Worm (Caenorhabditis elegans): ENCODE measurements around the gene exc-13.

The exc-13 gene

DNA sequence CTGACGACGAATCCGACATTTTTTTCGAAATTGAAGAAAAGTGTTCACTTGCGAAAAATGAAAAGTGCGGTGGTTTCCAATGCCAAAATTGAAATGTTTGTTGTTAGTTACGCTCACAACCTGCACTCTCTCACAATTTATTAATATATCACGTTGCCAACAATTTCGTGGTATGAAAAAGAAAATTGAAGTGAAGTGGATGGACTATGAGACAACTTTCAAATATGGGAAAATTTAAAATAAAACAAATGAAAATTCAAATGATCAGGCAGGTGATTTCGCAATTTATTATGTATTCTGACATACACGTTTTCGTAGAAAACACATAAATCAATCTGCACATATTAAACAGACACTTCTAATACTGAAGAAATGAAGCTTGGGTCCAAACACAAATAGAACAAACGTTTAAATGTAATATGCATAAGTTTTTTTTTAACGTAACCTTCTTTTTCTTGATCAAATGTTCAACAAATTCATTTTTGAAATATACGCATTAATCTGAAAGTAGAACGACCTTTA is 21.1 kb downstream of the exc-13 start, which contains the start of gene srp-6 (continued):
- TF ChIP-seq snu-23 (GFP tag; optimal IDR thresholded peaks at IDR 0.05) (no peak), tlp-1 (tag; optimal IDR thresholded peaks at IDR 0.05) (no peak), pag-3 (tag; optimal IDR thresholded peaks at IDR 0.05; ENCODE audit: borderline replicate concordance, insufficient read depth) (no peak), C34B4.2 (tag; optimal IDR thresholded peaks at IDR 0.05) (no peak), isw-1 (GFP tag; IDR thresholded peaks at IDR 0.05) (no peak), sox-4 (tag; optimal IDR thresholded peaks at IDR 0.05) (no peak), ztf-11 (tag; optimal IDR thresholded peaks at IDR 0.05) (no peak), C16A3.4 (tag; optimal IDR thresholded peaks at IDR 0.05) (no peak), vab-15 (tag; optimal IDR thresholded peaks at IDR 0.05) (no peak), sptf-1 (tag; optimal IDR thresholded peaks at IDR 0.05) (no peak), fkh-8 (tag; optimal IDR thresholded peaks at IDR 0.05) (peak; percentile 42), nhr-71 (tag; optimal IDR thresholded peaks at IDR 0.05) (peak; percentile 47), xbp-1 (tag; optimal IDR thresholded peaks at IDR 0.05) (no peak), ceh-63 (GFP tag; optimal IDR thresholded peaks at IDR 0.05) (no peak), ceh-90 (tag; optimal IDR thresholded peaks at IDR 0.05) (no peak), pax-3 (tag; optimal IDR thresholded peaks at IDR 0.05) (no peak), nhr-85 (tag) (no peak), lin-14 (GFP tag; optimal IDR thresholded peaks at IDR 0.05) (peak; percentile 37), lin-35 (GFP tag; optimal IDR thresholded peaks at IDR 0.05) (no peak), F16B12.6 (tag; optimal IDR thresholded peaks at IDR 0.05) (no peak)

DNA sequence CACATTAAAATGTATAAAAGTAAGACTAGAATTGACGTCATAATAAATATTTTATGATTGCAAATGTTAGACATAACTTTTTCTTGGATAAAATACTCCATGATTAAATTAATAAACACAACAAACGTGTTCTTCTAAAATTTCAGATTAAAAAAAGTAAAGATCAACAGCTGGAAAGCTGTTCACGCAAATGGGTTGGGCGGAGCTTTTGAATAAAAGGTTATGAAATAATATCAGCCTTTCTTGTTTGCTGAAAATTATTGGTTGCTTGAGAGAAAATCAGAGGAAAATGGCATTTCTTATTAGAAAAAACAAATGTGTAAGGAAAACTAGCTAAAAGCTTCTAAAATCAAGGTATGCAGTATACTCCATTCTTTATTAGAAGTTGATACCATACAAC is 22.7 kb downstream of the exc-13 start, which contains the start of gene C02H6.3:
C02H6.3 (minus strand) TSS at position 101 of the 400 bp plus-strand sequence.
- TF ChIP-seq ces-1 (GFP tag; optimal IDR thresholded peaks at IDR 0.05): no peak

DNA sequence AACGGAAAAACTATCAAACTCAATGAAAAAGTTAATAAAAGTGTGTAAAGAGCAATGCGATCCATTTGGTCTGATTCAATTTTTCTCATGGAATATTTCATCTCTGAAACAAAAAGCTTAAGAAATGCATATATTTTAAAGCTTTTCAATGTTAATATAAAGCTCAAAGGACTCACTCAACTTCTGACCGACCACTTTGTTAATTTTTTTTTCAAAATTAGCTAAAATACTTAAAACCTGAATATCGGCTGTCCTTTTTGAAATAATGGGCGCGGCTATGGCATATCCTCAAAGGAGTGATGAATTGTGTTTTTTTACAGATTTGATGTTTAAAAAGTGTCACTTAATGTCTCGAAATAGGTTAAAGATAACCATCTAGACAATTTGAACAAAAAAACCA is 24.7 kb downstream of the exc-13 start, which contains the start of gene C02H6.1:
C02H6.1 (minus strand) TSS at position 101 of the 400 bp plus-strand sequence.
- no peak for TF ChIP-seq snpc-4 (tag; optimal IDR thresholded peaks at IDR 0.05)

DNA sequence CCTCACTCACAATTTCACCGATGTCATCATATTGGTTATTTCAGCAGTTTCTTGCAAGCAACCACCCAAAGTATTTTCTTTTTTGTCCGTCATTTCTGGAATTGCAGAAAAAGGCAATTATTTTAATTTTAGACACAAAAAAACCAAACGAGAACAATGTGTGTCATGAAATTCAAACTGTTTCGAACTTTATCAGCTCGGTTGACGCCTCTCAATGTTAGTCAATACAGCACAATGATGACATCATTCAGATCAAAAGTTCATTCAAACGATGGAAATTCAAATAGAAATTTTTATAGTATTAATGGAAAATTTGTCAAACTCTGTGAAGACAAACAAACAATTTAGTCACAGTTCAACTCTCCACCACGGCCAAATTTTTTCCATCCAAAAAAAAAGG is 26.9 kb downstream of the exc-13 start, which contains the start of gene fbxa-105:
fbxa-105 (minus strand) TSS at position 97 of the 400 bp plus-strand sequence.
- TF ChIP-seq vab-15 (tag; optimal IDR thresholded peaks at IDR 0.05): no peak
- TF ChIP-seq nhr-76 (tag; optimal IDR thresholded peaks at IDR 0.05): no peak
- peak; percentile 3 for TF ChIP-seq elt-2 (tag; optimal IDR thresholded peaks at IDR 0.05)
- no peak for TF ChIP-seq dpl-1 (GFP tag; optimal IDR thresholded peaks at IDR 0.05)
- TF ChIP-seq lin-15B (tag; optimal IDR thresholded peaks at IDR 0.05): no peak
- TF ChIP-seq sox-4 (tag; optimal IDR thresholded peaks at IDR 0.05): no peak
- TF ChIP-seq ztf-4 (tag; optimal IDR thresholded peaks at IDR 0.05): no peak
- no peak for TF ChIP-seq nhr-47 (tag; optimal IDR thresholded peaks at IDR 0.05)
- TF ChIP-seq C16A3.4 (tag; optimal IDR thresholded peaks at IDR 0.05): no peak
- no peak for TF ChIP-seq nhr-237 (tag; optimal IDR thresholded peaks at IDR 0.05)
- TF ChIP-seq skn-1 (tag; optimal IDR thresholded peaks at IDR 0.05): no peak
- TF ChIP-seq fkh-10 (GFP tag; optimal IDR thresholded peaks at IDR 0.05): no peak
- no peak for TF ChIP-seq zag-1 (tag; optimal IDR thresholded peaks at IDR 0.05)
- no peak for TF ChIP-seq efl-1 (optimal IDR thresholded peaks at IDR 0.05)
- peak in 1 of 2 experiments; percentile 19 for TF ChIP-seq efl-1 (GFP tag; optimal IDR thresholded peaks at IDR 0.05 in 1 of 2)

DNA sequence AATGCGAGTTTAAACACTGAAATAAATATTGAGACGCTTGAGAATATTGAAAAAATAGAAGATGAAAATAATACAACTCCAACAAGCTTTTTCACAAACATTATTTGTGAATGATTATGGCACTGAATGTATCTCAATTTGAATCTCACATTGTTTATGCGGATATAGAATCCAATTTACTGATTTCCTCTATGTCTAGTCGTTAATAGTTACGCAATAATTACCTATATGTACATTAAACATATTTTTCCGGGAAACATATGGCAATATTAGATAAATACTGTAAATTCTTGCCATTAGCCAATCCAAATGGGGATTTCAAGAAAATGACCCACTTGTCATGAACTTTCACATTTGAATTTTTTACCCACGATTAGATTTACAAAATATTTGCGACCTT is 30.3 kb downstream of the exc-13 start, which contains the start of gene srx-9:
srx-9 (minus strand) TSS at position 101 of the 400 bp plus-strand sequence.
- TF ChIP-seq irx-1 (tag; optimal IDR thresholded peaks at IDR 0.05) (no peak), ztf-4 (tag; optimal IDR thresholded peaks at IDR 0.05) (no peak), ceh-88 (GFP tag; IDR thresholded peaks at IDR 0.05) (no peak), lin-14 (GFP tag; optimal IDR thresholded peaks at IDR 0.05) (no peak), C04F5.9 (tag; optimal IDR thresholded peaks at IDR 0.05) (no peak)

Measured in whole organism, L1 larva.